Worm (Caenorhabditis elegans): ENCODE results near the gene asp-2.

Gene asp-2

DNA sequence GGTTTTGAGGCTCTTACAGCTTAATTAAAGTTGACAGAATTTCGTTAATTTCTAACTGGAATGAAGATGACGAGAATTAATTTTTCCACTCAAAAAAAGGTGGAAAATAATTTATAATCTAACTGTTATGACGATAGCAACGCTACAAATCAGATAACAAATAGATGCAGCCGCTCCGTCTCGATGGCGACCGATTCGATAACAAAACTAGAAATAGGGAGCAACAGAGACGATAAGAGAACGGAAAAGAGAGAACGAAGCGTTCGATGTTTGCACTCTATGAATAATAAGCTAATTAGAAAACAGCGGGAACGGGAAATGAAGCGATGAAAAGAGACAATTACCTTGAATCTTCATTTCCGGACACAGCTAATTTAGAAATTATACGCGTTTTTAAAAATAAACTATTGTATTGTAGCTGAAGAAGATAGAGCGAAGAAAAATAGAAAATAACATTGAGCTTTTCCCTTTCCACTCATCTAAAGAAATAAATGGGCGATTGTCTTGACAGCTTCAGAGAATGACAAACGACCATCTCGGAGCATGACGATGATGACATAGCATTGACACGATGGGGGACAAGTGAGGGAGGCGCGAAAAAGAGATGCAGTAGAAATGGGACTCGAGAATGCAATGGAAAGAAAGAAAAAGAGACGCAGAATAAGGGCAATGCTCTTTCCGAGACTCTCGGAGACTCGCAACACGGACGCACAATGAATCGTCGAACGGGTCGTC is 15.9 kb downstream of the asp-2 start:
- TF ChIP-seq lin-35 (GFP tag; optimal IDR thresholded peaks at IDR 0.05): peak in 1 of 2 experiments; percentile 17
- peak; percentile 8 for TF ChIP-seq snu-23 (GFP tag; optimal IDR thresholded peaks at IDR 0.05)
- TF ChIP-seq lsy-2 (tag; optimal IDR thresholded peaks at IDR 0.05): peak in 1 of 2 experiments; percentile 6
- TF ChIP-seq elt-2 (tag; optimal IDR thresholded peaks at IDR 0.05): peak; percentile 2
- TF ChIP-seq swsn-7 (tag; optimal IDR thresholded peaks at IDR 0.05): peak; percentile 8
- TF ChIP-seq sup-37 (GFP tag; optimal IDR thresholded peaks at IDR 0.05): no peak
- no peak for TF ChIP-seq unc-30 (tag; optimal IDR thresholded peaks at IDR 0.05)
- TF ChIP-seq lin-14 (GFP tag; optimal IDR thresholded peaks at IDR 0.05): peak; percentile 86
- peak; percentile 14 for TF ChIP-seq nhr-47 (tag; optimal IDR thresholded peaks at IDR 0.05)
- no peak for TF ChIP-seq irx-1 (tag; optimal IDR thresholded peaks at IDR 0.05)
- peak; percentile 23 for TF ChIP-seq unc-86 (tag; optimal IDR thresholded peaks at IDR 0.05)
- peak; percentile 45; the same call in 1 of the 2 replicates for TF ChIP-seq mab-9 (GFP tag; IDR thresholded peaks at IDR 0.05)
- no peak for TF ChIP-seq nhr-28 (tag; optimal IDR thresholded peaks at IDR 0.05)
- no peak for TF ChIP-seq nhr-77 (tag; optimal IDR thresholded peaks at IDR 0.05)
- TF ChIP-seq aly-2 (tag; optimal IDR thresholded peaks at IDR 0.05): no peak
- TF ChIP-seq dpl-1 (GFP tag; optimal IDR thresholded peaks at IDR 0.05): peak in 1 of 3 experiments; percentile 27
- no peak for TF ChIP-seq C16A3.4 (tag; optimal IDR thresholded peaks at IDR 0.05)
- no peak for TF ChIP-seq hlh-17 (GFP tag; optimal IDR thresholded peaks at IDR 0.05; ENCODE audit: borderline replicate concordance)
- TF ChIP-seq ceh-82 (tag; optimal IDR thresholded peaks at IDR 0.05): peak in 1 of 3 experiments; percentile 42
- peak; percentile 22 for TF ChIP-seq skn-1 (tag; optimal IDR thresholded peaks at IDR 0.05)
- TF ChIP-seq nhr-71 (tag; optimal IDR thresholded peaks at IDR 0.05): peak; percentile 29
- no peak for TF ChIP-seq nhr-90 (tag; optimal IDR thresholded peaks at IDR 0.05; ENCODE audit: poor library complexity)
- TF ChIP-seq fkh-10 (GFP tag; optimal IDR thresholded peaks at IDR 0.05): peak; percentile 35
- peak; percentile 23 for TF ChIP-seq fkh-8 (tag; optimal IDR thresholded peaks at IDR 0.05)
- TF ChIP-seq aha-1 (tag; optimal IDR thresholded peaks at IDR 0.05): no peak

DNA sequence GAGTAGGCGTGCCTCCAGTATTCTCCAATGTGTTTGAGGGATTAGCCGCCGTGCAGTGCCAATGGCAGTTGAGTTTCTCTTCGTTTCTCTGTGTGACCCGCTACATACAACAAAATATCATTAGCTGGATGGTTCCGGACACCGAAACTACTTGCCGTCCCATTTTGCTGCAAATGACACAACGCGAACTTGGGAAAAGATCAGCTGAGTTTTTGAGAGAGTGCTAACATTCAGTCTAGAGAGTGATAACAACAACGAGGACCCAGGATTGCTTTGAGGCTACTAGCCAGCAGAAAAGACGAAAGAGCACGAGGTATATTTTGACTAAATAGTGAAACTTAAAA is 16.5 kb downstream of the asp-2 start:
- TF ChIP-seq efl-1 (optimal IDR thresholded peaks at IDR 0.05): no peak
- TF ChIP-seq efl-1 (GFP tag; optimal IDR thresholded peaks at IDR 0.05 in 1 of 2): peak in 1 of 2 experiments; percentile 90
- TF ChIP-seq skn-1 (tag; optimal IDR thresholded peaks at IDR 0.05): no peak

DNA sequence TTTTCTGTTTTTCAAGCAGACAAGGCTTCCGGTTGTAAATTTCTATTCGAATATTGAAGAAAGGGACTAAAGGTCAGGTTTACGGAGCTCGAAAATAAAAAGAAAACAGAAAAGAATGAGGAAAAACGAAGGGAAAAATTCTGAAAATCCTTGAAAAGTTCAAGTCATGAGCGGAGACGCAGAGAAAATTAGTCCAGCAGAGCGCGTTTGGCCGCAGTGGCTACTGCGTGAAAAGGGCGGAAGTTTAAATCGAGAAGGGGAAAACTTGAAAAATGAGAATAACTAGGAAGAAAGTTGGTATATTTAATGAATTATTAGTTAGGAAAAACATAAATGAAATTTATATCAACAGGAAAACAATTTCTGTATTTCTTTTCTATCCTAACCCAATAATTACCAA is 17.6 kb downstream of the asp-2 start:
- TF ChIP-seq nhr-71 (tag; optimal IDR thresholded peaks at IDR 0.05) (peak; percentile 64), ztf-4 (tag; optimal IDR thresholded peaks at IDR 0.05) (no peak), tlp-1 (tag; optimal IDR thresholded peaks at IDR 0.05) (no peak), xbp-1 (tag; optimal IDR thresholded peaks at IDR 0.05) (peak; percentile 17), hpl-2 (GFP tag; optimal IDR thresholded peaks at IDR 0.05) (no peak), unc-30 (tag; optimal IDR thresholded peaks at IDR 0.05) (no peak), nhr-77 (tag; optimal IDR thresholded peaks at IDR 0.05) (peak; percentile 19), ceh-63 (GFP tag; optimal IDR thresholded peaks at IDR 0.05) (no peak), unc-62 (GFP tag; optimal IDR thresholded peaks at IDR 0.05) (no peak), efl-3 (GFP tag; optimal IDR thresholded peaks at IDR 0.05) (no peak), aha-1 (tag; optimal IDR thresholded peaks at IDR 0.05) (no peak), mab-9 (GFP tag; IDR thresholded peaks at IDR 0.05) (no peak), mep-1 (tag; optimal IDR thresholded peaks at IDR 0.05) (peak; percentile 20), lin-13 (GFP tag; optimal IDR thresholded peaks at IDR 0.05) (no peak), elt-3 (tag; optimal IDR thresholded peaks at IDR 0.05) (no peak), snu-23 (GFP tag; optimal IDR thresholded peaks at IDR 0.05) (peak; percentile 50), lin-14 (GFP tag; optimal IDR thresholded peaks at IDR 0.05) (peak; percentile 56), nhr-84 (tag; optimal IDR thresholded peaks at IDR 0.05) (no peak), grh-1 (GFP tag; IDR thresholded peaks at IDR 0.05) (no peak), ceh-82 (tag; optimal IDR thresholded peaks at IDR 0.05) (peak in 2 of 3 experiments; percentile 45 to 68), egl-13 (tag; optimal IDR thresholded peaks at IDR 0.05) (no peak), Y116A8C.19 (tag; optimal IDR thresholded peaks at IDR 0.05; ENCODE audit: borderline replicate concordance) (no peak), nhr-237 (tag; optimal IDR thresholded peaks at IDR 0.05) (no peak), ceh-8 (GFP tag; optimal IDR thresholded peaks at IDR 0.05) (no peak), fkh-4 (tag; optimal IDR thresholded peaks at IDR 0.05; ENCODE audit: borderline replicate concordance) (no peak), fos-1 (tag; optimal IDR thresholded peaks at IDR 0.05) (peak; percentile 27), dpl-1 (GFP tag; optimal IDR thresholded peaks at IDR 0.05) (peak; percentile 76 to 89 (median 86)), unc-130 (tag; optimal IDR thresholded peaks at IDR 0.05) (no peak), C04F5.9 (tag; optimal IDR thresholded peaks at IDR 0.05) (no peak), F16B12.6 (tag; optimal IDR thresholded peaks at IDR 0.05) (no peak)

All from whole organism, L1 larva.